Worm (Caenorhabditis elegans) whole organism, L4 larva: ENCODE measurements around the gene B0454.26.

Experiments used
- F26F4.8 ChIP-seq: fragments of 200-800 bp; sonication (Bioruptor generic); conservative IDR thresholded peaks from 2 replicates; pipeline ENCODE4 v1.3.6; 2022; ENCODE audit warnings: missing genetic modification characterization, missing compliant biosample characterization
- F44E2.7 ChIP-seq: fragments of 200-800 bp; sonication (Bioruptor generic); IDR thresholded peaks from 2 replicates; pipeline ENCODE4 v2.1.2; 2022; ENCODE audit warnings: missing genetic modification characterization, missing compliant biosample characterization
- R02D3.7 ChIP-seq: fragments of 150-350 bp; sonication (generic microtip); optimal IDR thresholded peaks from 3 replicates; lab custom pipeline; 2014; ENCODE audit warnings: missing biosample characterization, missing genetic modification characterization
- T26A8.4 ChIP-seq: fragments of 200-800 bp; sonication (Bioruptor generic); IDR thresholded peaks from 2 replicates; pipeline ENCODE4 v1.3.6; 2022; ENCODE audit warnings: missing genetic modification characterization, missing compliant biosample characterization
- ZK546.5 ChIP-seq, 2 experiments: sonication (generic microtip); optimal IDR thresholded peaks; 2 replicates each; lab custom pipeline; 2017; ENCODE audit warnings: missing biosample characterization in 2 of 2, missing genetic modification characterization in 2 of 2
- aha-1 ChIP-seq: fragments of 150-350 bp; peaks from one replicate; lab custom pipeline; 2014; ENCODE audit warnings: missing biosample characterization, missing genetic modification characterization
- ama-1 ChIP-seq: fragments of 150-350 bp; optimal IDR thresholded peaks from 2 replicates; lab custom pipeline; 2014; ENCODE audit warnings: inconsistent platforms, mixed read lengths
- arid-1 ChIP-seq: fragments of 200-800 bp; sonication (Bioruptor generic); conservative IDR thresholded peaks from 2 replicates; pipeline ENCODE4 v1.3.6; 2022; ENCODE audit warnings: missing genetic modification reagents, missing genetic modification characterization, missing compliant biosample characterization
- attf-4 ChIP-seq: sonication (generic microtip); optimal IDR thresholded peaks from 3 replicates; lab custom pipeline; 2017; ENCODE audit warnings: missing biosample characterization, missing genetic modification characterization
- ceh-20 ChIP-seq: fragments of 200-800 bp; sonication (Bioruptor generic); IDR thresholded peaks from 2 replicates; pipeline ENCODE4 v1.3.6; 2022; ENCODE audit warnings: missing genetic modification reagents, missing genetic modification characterization, missing compliant biosample characterization
- ceh-28 ChIP-seq: fragments of 150-350 bp; optimal IDR thresholded peaks from 2 replicates; lab custom pipeline; 2014; ENCODE audit warnings: missing biosample characterization, missing genetic modification reagents, missing genetic modification characterization
- cey-2 ChIP-seq: sonication (generic microtip); optimal IDR thresholded peaks from 3 replicates; lab custom pipeline; 2017; ENCODE audit warnings: missing genetic modification characterization, mild to moderate bottlenecking, missing compliant biosample characterization, antibody characterized with exemption, borderline replicate concordance; ENCODE audit not compliant: insufficient read depth
- ctbp-1 ChIP-seq: fragments of 200-800 bp; sonication (Bioruptor generic); IDR thresholded peaks from 2 replicates; pipeline ENCODE4 v1.3.6; 2022; ENCODE audit warnings: missing genetic modification reagents, missing genetic modification characterization, missing compliant biosample characterization
- daf-12 ChIP-seq: fragments of 150-350 bp; optimal IDR thresholded peaks from 2 replicates; lab custom pipeline; 2014; ENCODE audit warnings: missing biosample characterization, missing genetic modification reagents, missing genetic modification characterization
- daf-8 ChIP-seq: fragments of 200-800 bp; sonication (Bioruptor generic); IDR thresholded peaks from 2 replicates; pipeline ENCODE4 v1.3.6; 2022; ENCODE audit warnings: missing genetic modification characterization, missing compliant biosample characterization
- egl-43 ChIP-seq: fragments of 200-800 bp; sonication (Bioruptor generic); IDR thresholded peaks from 2 replicates; pipeline ENCODE4 v1.3.6; 2022; ENCODE audit warnings: missing genetic modification reagents, missing genetic modification characterization, missing compliant biosample characterization
- fos-1 ChIP-seq: fragments of 150-350 bp; optimal IDR thresholded peaks from 2 replicates; lab custom pipeline; 2014; ENCODE audit warnings: missing biosample characterization, missing genetic modification characterization
- hlh-11 ChIP-seq: fragments of 200-800 bp; sonication (Bioruptor generic); optimal IDR thresholded peaks from 2 replicates; lab custom pipeline; 2018; ENCODE audit warnings: mild to moderate bottlenecking, missing genetic modification characterization, missing compliant biosample characterization
- hlh-30 ChIP-seq: sonication (generic microtip); optimal IDR thresholded peaks from 2 replicates; lab custom pipeline; 2017; ENCODE audit warnings: antibody characterized with exemption, mild to moderate bottlenecking, missing genetic modification characterization, missing compliant biosample characterization; ENCODE audit not compliant: insufficient read depth
- hmg-1.1 ChIP-seq: fragments of 200-800 bp; sonication (Bioruptor generic); IDR thresholded peaks from 2 replicates; pipeline ENCODE4 v1.3.6; 2022; ENCODE audit warnings: missing genetic modification reagents, missing genetic modification characterization, missing compliant biosample characterization
- jun-1 ChIP-seq: fragments of 150-350 bp; optimal IDR thresholded peaks from 2 replicates; lab custom pipeline; 2014; ENCODE audit warnings: missing biosample characterization, missing genetic modification reagents, missing genetic modification characterization
- lin-13 ChIP-seq: fragments of 150-350 bp; optimal IDR thresholded peaks from 2 replicates; lab custom pipeline; 2014; ENCODE audit warnings: missing biosample characterization, missing genetic modification reagents, missing genetic modification characterization
- lin-15B ChIP-seq: fragments of 150-350 bp; sonication (generic microtip); optimal IDR thresholded peaks from 3 replicates; lab custom pipeline; 2014; ENCODE audit warnings: missing biosample characterization, missing genetic modification characterization
- lin-29 ChIP-seq: fragments of 200-800 bp; sonication (Bioruptor generic); IDR thresholded peaks from 2 replicates; pipeline ENCODE4 v1.3.6; 2022; ENCODE audit warnings: missing genetic modification reagents, missing genetic modification characterization, missing compliant biosample characterization
- lin-38 ChIP-seq: fragments of 200-800 bp; sonication (Bioruptor generic); IDR thresholded peaks from 2 replicates; pipeline ENCODE4 v1.3.6; 2022; ENCODE audit warnings: missing genetic modification reagents, missing genetic modification characterization, missing compliant biosample characterization
- lin-39 ChIP-seq: fragments of 150-350 bp; optimal IDR thresholded peaks from 2 replicates; lab custom pipeline; 2014; ENCODE audit warnings: missing biosample characterization, missing genetic modification reagents, missing genetic modification characterization
- madf-5 ChIP-seq, 2 experiments: fragments of 200-800 bp; sonication (Bioruptor generic); IDR thresholded peaks; 2 replicates each; pipeline ENCODE4 v1.3.6; 2022; ENCODE audit warnings: missing compliant biosample characterization in 2 of 2, missing genetic modification characterization in 2 of 2
- madf-9 ChIP-seq: fragments of 200-800 bp; sonication (Bioruptor generic); conservative IDR thresholded peaks from 2 replicates; pipeline ENCODE4 v1.3.6; 2022; ENCODE audit warnings: missing genetic modification reagents, missing genetic modification characterization, missing compliant biosample characterization
- mdl-1 ChIP-seq, 2 experiments: fragments of 150-350 bp in 1 of 2; sonication (generic microtip) in 1 of 2; optimal IDR thresholded peaks; 2 replicates each; lab custom pipeline; 2014 to 2017; ENCODE audit warnings: missing biosample characterization in 2 of 2, missing genetic modification characterization in 2 of 2
- mep-1 ChIP-seq: fragments of 150-350 bp; sonication (generic microtip); optimal IDR thresholded peaks from 3 replicates; lab custom pipeline; 2014; ENCODE audit warnings: missing biosample characterization, missing genetic modification characterization
- mes-2 ChIP-seq: sonication (generic microtip); optimal IDR thresholded peaks from 2 replicates; lab custom pipeline; 2016; ENCODE audit warnings: missing genotype, mild to moderate bottlenecking, missing genetic modification characterization, missing compliant biosample characterization; ENCODE audit not compliant: poor library complexity, severe bottlenecking
- nhr-25 ChIP-seq: sonication (generic microtip); optimal IDR thresholded peaks from 2 replicates; lab custom pipeline; 2017; ENCODE audit warnings: missing genetic modification characterization, mild to moderate bottlenecking, missing compliant biosample characterization, antibody characterized with exemption, moderate library complexity, borderline replicate concordance; ENCODE audit not compliant: insufficient read depth
- nhr-48 ChIP-seq: sonication (generic microtip); optimal IDR thresholded peaks from 2 replicates; lab custom pipeline; 2016; ENCODE audit warnings: mild to moderate bottlenecking, missing genetic modification characterization, missing compliant biosample characterization
- nhr-77 ChIP-seq: fragments of 150-350 bp; optimal IDR thresholded peaks from 2 replicates; lab custom pipeline; 2014; ENCODE audit warnings: missing biosample characterization, missing genetic modification characterization
- pha-4 ChIP-seq, 2 experiments: fragments of 150-350 bp in 1 of 2; fragments of 200-800 bp in 1 of 2; sonication (Bioruptor generic) in 1 of 2; IDR thresholded peaks in 1 of 2; optimal IDR thresholded peaks in 1 of 2; 2 replicates each; pipeline versions ENCODE4 v1.3.6 to Lab custom; 2014 to 2022; ENCODE audit warnings: missing genetic modification characterization in 2 of 2, missing genetic modification reagents in 2 of 2, missing biosample characterization in 1 of 2, missing compliant biosample characterization in 1 of 2
- php-3 ChIP-seq: fragments of 200-800 bp; sonication (Bioruptor generic); IDR thresholded peaks from 2 replicates; pipeline ENCODE4 v1.3.6; 2022; ENCODE audit warnings: missing genetic modification reagents, missing genetic modification characterization, missing compliant biosample characterization
- set-16 ChIP-seq: fragments of 200-800 bp; sonication (Bioruptor generic); IDR thresholded peaks from 2 replicates; pipeline ENCODE4 v1.3.6; 2022; ENCODE audit warnings: missing genetic modification reagents, missing genetic modification characterization, missing compliant biosample characterization
- skn-1 ChIP-seq: fragments of 150-350 bp; optimal IDR thresholded peaks from 2 replicates; lab custom pipeline; 2014; ENCODE audit warnings: missing biosample characterization, missing genetic modification characterization
- spr-1 ChIP-seq: sonication (generic microtip); optimal IDR thresholded peaks from 2 replicates; lab custom pipeline; 2016; ENCODE audit warnings: mild to moderate bottlenecking, missing genetic modification characterization, missing compliant biosample characterization
- spr-3 ChIP-seq: fragments of 200-800 bp; sonication (Bioruptor generic); optimal IDR thresholded peaks from 2 replicates; lab custom pipeline; 2018; ENCODE audit warnings: mild to moderate bottlenecking, missing genetic modification characterization, missing compliant biosample characterization
- tag-97 ChIP-seq: fragments of 200-800 bp; sonication (Bioruptor generic); IDR thresholded peaks from 2 replicates; pipeline ENCODE4 v1.3.6; 2022; ENCODE audit warnings: missing genetic modification characterization, missing compliant biosample characterization
- tra-1 ChIP-seq: fragments of 200-800 bp; sonication (Bioruptor generic); IDR thresholded peaks from 2 replicates; pipeline ENCODE4 v1.3.6; 2022; ENCODE audit warnings: missing genetic modification reagents, missing genetic modification characterization, missing compliant biosample characterization
- unc-130 ChIP-seq: sonication (generic microtip); optimal IDR thresholded peaks from 2 replicates; lab custom pipeline; 2016; ENCODE audit warnings: missing genetic modification reagents, missing genetic modification characterization, missing compliant biosample characterization
- unc-39 ChIP-seq: sonication (generic microtip); optimal IDR thresholded peaks from 2 replicates; lab custom pipeline; 2017; ENCODE audit warnings: missing biosample characterization, missing genetic modification characterization
- unc-62 ChIP-seq, 3 experiments: fragments of 150-350 bp in 1 of 3; sonication (generic microtip); optimal IDR thresholded peaks in 2 of 3; peaks in 1 of 3; 1 replicate in 1 of 3; 2 replicates in 2 of 3; lab custom pipeline; 2014 to 2017; ENCODE audit warnings: missing biosample characterization in 3 of 3, missing genetic modification characterization in 3 of 3, missing genetic modification reagents in 3 of 3, missing genotype in 1 of 3
- vab-7 ChIP-seq: fragments of 200-800 bp; sonication (Bioruptor generic); IDR thresholded peaks from 2 replicates; pipeline ENCODE4 v1.3.6; 2022; ENCODE audit warnings: missing genetic modification reagents, missing genetic modification characterization, missing compliant biosample characterization
- zag-1 ChIP-seq: fragments of 150-350 bp; optimal IDR thresholded peaks from 2 replicates; lab custom pipeline; 2014; ENCODE audit warnings: missing biosample characterization, missing genetic modification characterization
- zfp-3 ChIP-seq: fragments of 200-800 bp; sonication (Bioruptor generic); conservative IDR thresholded peaks from 2 replicates; pipeline ENCODE4 v1.3.6; 2022; ENCODE audit warnings: missing genetic modification reagents, missing genetic modification characterization, missing compliant biosample characterization
- zip-11 ChIP-seq: fragments of 200-800 bp; sonication (Bioruptor generic); IDR thresholded peaks from 2 replicates; pipeline ENCODE4 v1.3.6; 2022; ENCODE audit warnings: missing genetic modification characterization, missing compliant biosample characterization
- ztf-7 ChIP-seq: fragments of 150-350 bp; optimal IDR thresholded peaks from 2 replicates; lab custom pipeline; 2014; ENCODE audit warnings: missing biosample characterization, missing genetic modification characterization

B0454.26 gene

DNA sequence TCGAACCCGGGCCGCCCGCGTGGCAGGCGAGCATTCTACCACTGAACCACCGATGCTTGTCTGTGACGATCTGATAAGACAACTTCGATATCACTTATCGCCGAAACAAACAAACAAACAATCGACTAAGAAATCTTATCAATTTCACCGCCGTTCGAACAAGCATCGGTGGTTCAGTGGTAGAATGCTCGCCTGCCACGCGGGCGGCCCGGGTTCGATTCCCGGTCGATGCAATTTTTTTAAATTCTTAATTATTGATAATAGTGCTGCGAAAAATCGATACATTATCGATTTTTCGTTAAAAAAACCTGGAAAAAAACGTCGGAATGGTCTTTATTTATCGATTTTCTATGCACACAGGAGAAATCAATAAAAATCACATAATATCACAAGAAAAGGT, 23.9 kb upstream of the B0454.26 start (continued):
- TF ChIP-seq nhr-48 (tag; lab: Kevin White, UChicago) (peak; percentile 14), R02D3.7 (no peak), mdl-1 (tag; optimal IDR thresholded peaks at IDR 0.05; lab: Kevin White, UChicago) (peak in 1 of 2 experiments; percentile 4), unc-130 (GFP tag; lab: Kevin White, UChicago) (peak; percentile 54), egl-43 (GFP tag; lab: Robert Waterston, UW) (peak; percentile 78), ceh-20 (peak; percentile 51; the same call in 1 of the 2 replicates), pha-4 (GFP tag; IDR thresholded peaks at IDR 0.05; lab: Robert Waterston, UW) (peak; percentile 75; the same call in 1 of the 2 replicates), pha-4 (tag; optimal IDR thresholded peaks at IDR 0.05; lab: Kevin White, UChicago) (no peak), zag-1 (tag; lab: Kevin White, UChicago) (no peak), lin-29 (GFP tag; lab: Robert Waterston, UW) (no peak), madf-9 (GFP tag; lab: Robert Waterston, UW) (peak; percentile 79), madf-5 (GFP tag; IDR thresholded peaks at IDR 0.05; lab: Robert Waterston, UW) (peak; percentile 68 to 84; a peak in 2 of 4 replicates), nhr-25 (tag; lab: Kevin White, UChicago) (no peak), jun-1 (tag; lab: Kevin White, UChicago) (no peak), daf-8 (GFP tag; lab: Robert Waterston, UW) (no peak), F26F4.8 (GFP tag; lab: Robert Waterston, UW) (peak; percentile 62; the same call in 1 of the 2 replicates), tra-1 (GFP tag; lab: Robert Waterston, UW) (peak; percentile 67; the same call in 1 of the 2 replicates), lin-38 (GFP tag; lab: Robert Waterston, UW) (peak; percentile 78), vab-7 (peak; percentile 75), php-3 (GFP tag; lab: Robert Waterston, UW) (peak; percentile 47; the same call in 1 of the 2 replicates), ceh-28 (tag; lab: Kevin White, UChicago) (peak; percentile 79), spr-3 (peak; percentile 7), nhr-77 (tag; lab: Kevin White, UChicago) (no peak), daf-12 (tag; lab: Kevin White, UChicago) (no peak), fos-1 (tag; lab: Kevin White, UChicago) (no peak), set-16 (GFP tag; lab: Robert Waterston, UW) (no peak), spr-1 (tag; lab: Kevin White, UChicago) (no peak), arid-1 (peak; percentile 65), skn-1 (tag; lab: Kevin White, UChicago) (no peak), ZK546.5 (tag; optimal IDR thresholded peaks at IDR 0.05; lab: Kevin White, UChicago) (no peak), lin-13 (GFP tag; lab: Kevin White, UChicago) (peak; percentile 50), unc-62 (GFP tag; optimal IDR thresholded peaks at IDR 0.05 in 1 of 2; lab: Kevin White, UChicago) (no peak), unc-62 (tag; optimal IDR thresholded peaks at IDR 0.05; lab: Kevin White, UChicago) (no peak), ctbp-1 (GFP tag; lab: Robert Waterston, UW) (peak; percentile 43; the same call in 1 of the 2 replicates), lin-15B (tag; lab: Kevin White, UChicago) (no peak), ama-1 (no peak), lin-39 (tag; lab: Kevin White, UChicago) (no peak), zip-11 (GFP tag; lab: Robert Waterston, UW) (no peak), ztf-7 (tag; lab: Kevin White, UChicago) (no peak), mep-1 (tag; lab: Kevin White, UChicago) (peak; percentile 59), tag-97 (GFP tag; lab: Robert Waterston, UW) (no peak), F44E2.7 (GFP tag; lab: Robert Waterston, UW) (peak; percentile 98), hmg-1.1 (GFP tag; lab: Robert Waterston, UW) (peak; percentile 50), hlh-11 (tag; lab: Kevin White, UChicago) (peak; percentile 36), cey-2 (tag; lab: Kevin White, UChicago) (no peak), aha-1 (tag; lab: Kevin White, UChicago) (peak; percentile 5), mes-2 (peak; percentile 69), zfp-3 (GFP tag; lab: Robert Waterston, UW) (peak; percentile 69; the same call in 1 of the 2 replicates), unc-39 (tag; lab: Kevin White, UChicago) (no peak), attf-4 (tag; lab: Kevin White, UChicago) (no peak), T26A8.4 (peak; percentile 59), hlh-30 (tag; lab: Kevin White, UChicago) (peak; percentile 69)
